Worm (Caenorhabditis elegans): Measurements from ENCODE around the gene R09E10.2.

The R09E10.2 gene

ce11 chrIV:10341618-10342360, 23.7 kb upstream of the R09E10.2 start (continued):
- TF ChIP-seq ces-1 (GFP tag; optimal IDR thresholded peaks at IDR 0.05) (peak; percentile 34), dsc-1 (tag; optimal IDR thresholded peaks at IDR 0.05) (no peak), ceh-90 (tag; optimal IDR thresholded peaks at IDR 0.05) (no peak), xbp-1 (tag; optimal IDR thresholded peaks at IDR 0.05) (no peak), hpl-2 (GFP tag; optimal IDR thresholded peaks at IDR 0.05) (no peak), mef-2 (tag; optimal IDR thresholded peaks at IDR 0.05) (peak; percentile 9), ztf-11 (tag; optimal IDR thresholded peaks at IDR 0.05) (peak in 1 of 2 experiments; percentile 27), jun-1 (tag; optimal IDR thresholded peaks at IDR 0.05) (no peak), nhr-90 (tag; optimal IDR thresholded peaks at IDR 0.05; ENCODE audit: poor library complexity) (no peak), aha-1 (tag; optimal IDR thresholded peaks at IDR 0.05) (no peak), pag-3 (tag; optimal IDR thresholded peaks at IDR 0.05; ENCODE audit: borderline replicate concordance, insufficient read depth) (no peak), C34B4.2 (tag; optimal IDR thresholded peaks at IDR 0.05) (no peak)

ce11 chrIV:10339701-10340100, 21.6 kb upstream of the R09E10.2 start:
- TF ChIP-seq egl-13 (tag; optimal IDR thresholded peaks at IDR 0.05) = no peak
- no peak for TF ChIP-seq nhr-77 (tag; optimal IDR thresholded peaks at IDR 0.05)
- TF ChIP-seq xbp-1 (tag; optimal IDR thresholded peaks at IDR 0.05) = no peak
- no peak for TF ChIP-seq zag-1 (tag; optimal IDR thresholded peaks at IDR 0.05)
- no peak for TF ChIP-seq ets-5 (GFP tag; IDR thresholded peaks at IDR 0.05)
- TF ChIP-seq lin-14 (GFP tag; optimal IDR thresholded peaks at IDR 0.05) = peak; percentile 25
- no peak for TF ChIP-seq C34B4.2 (tag; optimal IDR thresholded peaks at IDR 0.05)
- TF ChIP-seq aly-2 (tag; optimal IDR thresholded peaks at IDR 0.05) = no peak
- TF ChIP-seq nhr-76 (tag; optimal IDR thresholded peaks at IDR 0.05) = no peak
- TF ChIP-seq lin-35 (GFP tag; optimal IDR thresholded peaks at IDR 0.05) = no peak
- TF ChIP-seq ceh-90 (tag; optimal IDR thresholded peaks at IDR 0.05) = no peak
- TF ChIP-seq lir-3 (tag; optimal IDR thresholded peaks at IDR 0.05; ENCODE audit: poor library complexity) = no peak
- no peak for TF ChIP-seq rnt-1 (tag; optimal IDR thresholded peaks at IDR 0.05)
- no peak for TF ChIP-seq nhr-12 (tag; optimal IDR thresholded peaks at IDR 0.05)
- peak in 1 of 2 experiments; percentile 22 for TF ChIP-seq lsy-2 (tag; optimal IDR thresholded peaks at IDR 0.05)
- TF ChIP-seq pag-3 (tag; optimal IDR thresholded peaks at IDR 0.05; ENCODE audit: borderline replicate concordance, insufficient read depth) = no peak
- no peak for TF ChIP-seq mab-9 (GFP tag; IDR thresholded peaks at IDR 0.05)
- TF ChIP-seq dpl-1 (GFP tag; optimal IDR thresholded peaks at IDR 0.05) = no peak
- TF ChIP-seq nhr-71 (tag; optimal IDR thresholded peaks at IDR 0.05) = peak; percentile 68
- TF ChIP-seq efl-3 (GFP tag; optimal IDR thresholded peaks at IDR 0.05) = no peak
- peak; percentile 29 for TF ChIP-seq hlh-4 (tag; optimal IDR thresholded peaks at IDR 0.05)
- TF ChIP-seq zip-4 (GFP tag; optimal IDR thresholded peaks at IDR 0.05) = no peak
- TF ChIP-seq dsc-1 (tag; optimal IDR thresholded peaks at IDR 0.05) = peak; percentile 80
- TF ChIP-seq ces-1 (GFP tag; optimal IDR thresholded peaks at IDR 0.05) = no peak
- TF ChIP-seq egl-27 (tag; optimal IDR thresholded peaks at IDR 0.05) = no peak
- no peak for TF ChIP-seq fkh-10 (GFP tag; optimal IDR thresholded peaks at IDR 0.05)
- TF ChIP-seq F16B12.6 (tag; optimal IDR thresholded peaks at IDR 0.05) = no peak
- no peak for TF ChIP-seq nhr-90 (tag; optimal IDR thresholded peaks at IDR 0.05; ENCODE audit: poor library complexity)
- TF ChIP-seq fkh-8 (tag; optimal IDR thresholded peaks at IDR 0.05) = peak; percentile 86
- no peak for TF ChIP-seq hlh-17 (GFP tag; optimal IDR thresholded peaks at IDR 0.05; ENCODE audit: borderline replicate concordance)
- TF ChIP-seq nhr-20 (tag; optimal IDR thresholded peaks at IDR 0.05) = no peak
- TF ChIP-seq lin-15B (tag; optimal IDR thresholded peaks at IDR 0.05) = no peak
- TF ChIP-seq unc-86 (tag; optimal IDR thresholded peaks at IDR 0.05) = no peak
- TF ChIP-seq isw-1 (GFP tag; IDR thresholded peaks at IDR 0.05) = no peak
- TF ChIP-seq tbx-2 (tag; optimal IDR thresholded peaks at IDR 0.05) = no peak
- no peak for TF ChIP-seq mef-2 (tag; optimal IDR thresholded peaks at IDR 0.05)
- no peak for TF ChIP-seq hpl-2 (GFP tag; optimal IDR thresholded peaks at IDR 0.05)
- TF ChIP-seq nhr-85 (tag) = no peak
- TF ChIP-seq nhr-28 (tag; optimal IDR thresholded peaks at IDR 0.05) = no peak
- peak; percentile 4 for TF ChIP-seq swsn-7 (tag; optimal IDR thresholded peaks at IDR 0.05)
- TF ChIP-seq nhr-11 (tag; optimal IDR thresholded peaks at IDR 0.05) = no peak
- TF ChIP-seq tlp-1 (tag; optimal IDR thresholded peaks at IDR 0.05) = no peak
- no peak for TF ChIP-seq ama-1 (optimal IDR thresholded peaks at IDR 0.05)
- TF ChIP-seq nhr-19 (GFP tag; conservative IDR thresholded peaks at IDR 0.05) = no peak
- TF ChIP-seq skn-1 (tag; optimal IDR thresholded peaks at IDR 0.05) = no peak
- no peak for TF ChIP-seq C04F5.9 (tag; optimal IDR thresholded peaks at IDR 0.05)

Measured in whole organism, L1 larva.